Worm (Caenorhabditis elegans) whole organism, L3 larva: ENCODE data around the gene B0034.1.
A peak's percentile ranks its signal among the peaks of the same experiment; 100 is the strongest.

Experiments
- R02D3.7 ChIP-seq: fragments of 150-350 bp; optimal IDR thresholded peaks from 2 replicates; lab custom pipeline; 2014; ENCODE audit warnings: missing biosample characterization, missing genetic modification characterization
- nhr-11 ChIP-seq: fragments of 150-350 bp; optimal IDR thresholded peaks from 2 replicates; lab custom pipeline; 2014; ENCODE audit warnings: missing biosample characterization, missing genetic modification characterization
- nhr-12 ChIP-seq: fragments of 150-350 bp; optimal IDR thresholded peaks from 2 replicates; lab custom pipeline; 2014; ENCODE audit warnings: missing biosample characterization, missing genetic modification characterization
- nhr-28 ChIP-seq: fragments of 150-350 bp; optimal IDR thresholded peaks from 2 replicates; lab custom pipeline; 2014; ENCODE audit warnings: missing biosample characterization, missing genetic modification characterization
- nhr-76 ChIP-seq: fragments of 150-350 bp; sonication (generic microtip); optimal IDR thresholded peaks from 5 replicates; lab custom pipeline; 2014; ENCODE audit warnings: missing biosample characterization, missing genetic modification characterization
- pqm-1 ChIP-seq: fragments of 150-350 bp; optimal IDR thresholded peaks from 2 replicates; lab custom pipeline; 2017; ENCODE audit warnings: missing biosample characterization, missing genetic modification characterization, inconsistent platforms
- snpc-4 ChIP-seq: fragments of 150-350 bp; optimal IDR thresholded peaks from 2 replicates; lab custom pipeline; 2014; ENCODE audit warnings: missing biosample characterization, missing genetic modification characterization

ce11 chrII:5931109-5931508 is 37.0 kb upstream of the B0034.1 start:
- TF ChIP-seq snpc-4 (tag; lab: Kevin White, UChicago), result no peak
- no peak for TF ChIP-seq nhr-12 (tag; lab: Kevin White, UChicago)
- TF ChIP-seq nhr-28, result no peak
- no peak for TF ChIP-seq nhr-11 (tag; lab: Kevin White, UChicago)
- no peak for TF ChIP-seq pqm-1
- peak; percentile 4 for TF ChIP-seq R02D3.7 (tag; lab: Kevin White, UChicago)
- TF ChIP-seq nhr-76, result no peak
